Fruit fly (Drosophila melanogaster) Kc167 (cell line): ENCODE measurements around the gene CG31674.

Experiments
- Myc ChIP-seq: fragments of >200 bp; optimal IDR thresholded peaks from 2 replicates; lab custom pipeline; 2017; ENCODE audit warnings: missing external identifiers
- Sin3A ChIP-seq: fragments of >200 bp; optimal IDR thresholded peaks from 2 replicates; lab custom pipeline; 2018; ENCODE audit warnings: missing external identifiers
- h ChIP-seq: fragments of >200 bp; optimal IDR thresholded peaks from 3 replicates; lab custom pipeline; 2018; ENCODE audit warnings: missing external identifiers
- insv ChIP-seq: fragments of >200 bp; optimal IDR thresholded peaks from 3 replicates; lab custom pipeline; 2018; ENCODE audit warnings: missing external identifiers
- psq ChIP-seq: fragments of >200 bp; optimal IDR thresholded peaks from 2 replicates; lab custom pipeline; 2017; ENCODE audit warnings: missing external identifiers

DNA sequence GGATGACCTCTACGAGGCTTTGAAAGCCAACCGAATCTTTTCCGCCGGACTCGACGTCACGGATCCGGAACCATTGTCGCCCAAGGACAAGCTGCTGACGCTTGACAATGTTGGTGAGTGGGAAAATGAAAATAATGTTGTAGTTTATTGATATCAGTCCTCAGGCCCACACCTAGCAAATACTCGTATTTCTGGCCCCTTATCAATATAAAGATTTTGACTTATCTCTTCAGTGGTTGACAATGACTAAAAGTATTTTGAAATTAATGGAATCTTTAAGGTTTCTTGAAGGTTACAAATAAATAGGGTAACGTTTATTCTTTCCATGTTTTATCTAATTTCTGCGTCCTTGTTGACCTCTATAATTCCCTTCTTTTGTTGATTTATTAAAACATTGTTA lies 4.0 kb upstream of the CG31674 start:
- TF ChIP-seq h (no peak), insv (lab: Kevin White, UChicago) (no peak), Myc (lab: Kevin White, UChicago) (no peak), Sin3A (lab: Kevin White, UChicago) (no peak), psq (lab: Kevin White, UChicago) (no peak)
